Fruit fly (Drosophila melanogaster): ENCODE data around the gene mRpS14.

dm6 chrX:19485057-19485456 is 5.0 kb upstream of the mRpS14 start:
- TF ChIP-seq EcR (GFP tag; optimal IDR thresholded peaks at IDR 0.05) (no peak), pan (optimal IDR thresholded peaks at IDR 0.05) (no peak), Dll (optimal IDR thresholded peaks at IDR 0.05) (no peak), CG8478 (optimal IDR thresholded peaks at IDR 0.05) (no peak)

Data from whole organism.